Fruit fly (Drosophila melanogaster) whole organism, adult: ENCODE results near the gene Peritrophin-A.

Experiments used
- CG11617 ChIP-seq: fragments of 200-800 bp; sonication (Bioruptor generic); optimal IDR thresholded peaks from 2 replicates; lab custom pipeline; 2017; ENCODE audit warnings: mild to moderate bottlenecking, missing biosample characterization, missing genetic modification reagents, missing genetic modification characterization
- CG12768 ChIP-seq: fragments of 200-800 bp; sonication (Bioruptor generic); optimal IDR thresholded peaks from 2 replicates; lab custom pipeline; 2017; ENCODE audit warnings: missing biosample characterization, missing genetic modification characterization, mild to moderate bottlenecking, moderate library complexity, missing genetic modification reagents
- CG14711 ChIP-seq: fragments of 200-800 bp; sonication (Bioruptor generic); optimal IDR thresholded peaks from 2 replicates; lab custom pipeline; 2018; ENCODE audit warnings: missing biosample characterization, mild to moderate bottlenecking, missing genetic modification characterization, moderate library complexity
- CG1620 ChIP-seq: fragments of 200-800 bp; sonication (Bioruptor generic); optimal IDR thresholded peaks from 2 replicates; lab custom pipeline; 2016; ENCODE audit warnings: missing biosample characterization, missing genetic modification characterization
- CG33017 ChIP-seq: fragments of 200-800 bp; sonication (Bioruptor generic); optimal IDR thresholded peaks from 2 replicates; lab custom pipeline; 2018; ENCODE audit warnings: missing biosample characterization, mild to moderate bottlenecking, missing genetic modification characterization, moderate library complexity
- CG5204 ChIP-seq: fragments of 200-800 bp; sonication (Bioruptor generic); optimal IDR thresholded peaks from 2 replicates; lab custom pipeline; 2016; ENCODE audit warnings: missing biosample characterization, missing genetic modification characterization
- CG7045 ChIP-seq: fragments of 200-800 bp; sonication (Bioruptor generic); optimal IDR thresholded peaks from 2 replicates; lab custom pipeline; 2017; ENCODE audit warnings: missing biosample characterization, mild to moderate bottlenecking, missing genetic modification characterization
- CG7101 ChIP-seq: fragments of 200-800 bp; sonication (Bioruptor generic); optimal IDR thresholded peaks from 2 replicates; lab custom pipeline; 2018; ENCODE audit warnings: missing biosample characterization, mild to moderate bottlenecking, missing genetic modification characterization, moderate library complexity
- Clk ChIP-seq: fragments of 200-800 bp; sonication (Bioruptor generic); optimal IDR thresholded peaks from 2 replicates; lab custom pipeline; 2017; ENCODE audit warnings: missing biosample characterization, missing genetic modification characterization
- Crg-1 ChIP-seq: fragments of 200-800 bp; sonication (Bioruptor generic); optimal IDR thresholded peaks from 2 replicates; lab custom pipeline; 2016; ENCODE audit warnings: missing biosample characterization, missing genetic modification characterization
- Hr96 ChIP-seq: fragments of 200-800 bp; sonication (Bioruptor generic); optimal IDR thresholded peaks from 2 replicates; lab custom pipeline; 2016; ENCODE audit warnings: missing biosample characterization, missing genetic modification characterization
- Mnt ChIP-seq: fragments of 200-800 bp; sonication (Bioruptor generic); optimal IDR thresholded peaks from 2 replicates; lab custom pipeline; 2016; ENCODE audit warnings: missing biosample characterization, mild to moderate bottlenecking, missing genetic modification characterization
- bab1 ChIP-seq: fragments of 200-800 bp; sonication (Bioruptor generic); optimal IDR thresholded peaks from 3 replicates; lab custom pipeline; 2019; ENCODE audit warnings: missing biosample characterization, mild to moderate bottlenecking, missing genetic modification characterization, moderate library complexity
- cic ChIP-seq: fragments of 200-800 bp; sonication (Bioruptor generic); optimal IDR thresholded peaks from 2 replicates; lab custom pipeline; 2017; ENCODE audit warnings: missing biosample characterization, mild to moderate bottlenecking, missing genetic modification characterization, moderate library complexity
- cnc ChIP-seq, 2 experiments: fragments of >200 bp; optimal IDR thresholded peaks; 2 replicates each; lab custom pipeline; 2017
- kay ChIP-seq: fragments of 200-800 bp; sonication (Bioruptor generic); peaks from one replicate; lab custom pipeline; 2016; ENCODE audit warnings: missing biosample characterization, missing genetic modification characterization, borderline replicate concordance
- ovo ChIP-seq: fragments of 200-800 bp; sonication (Bioruptor generic); optimal IDR thresholded peaks from 2 replicates; lab custom pipeline; 2016; ENCODE audit warnings: missing biosample characterization, missing genetic modification characterization
- pad ChIP-seq: fragments of 200-800 bp; sonication (Bioruptor generic); optimal IDR thresholded peaks from 3 replicates; lab custom pipeline; 2017; ENCODE audit warnings: missing biosample characterization, missing genetic modification characterization, mild to moderate bottlenecking, moderate library complexity, missing genetic modification reagents
- tj ChIP-seq: fragments of 200-800 bp; sonication (Bioruptor generic); optimal IDR thresholded peaks from 3 replicates; lab custom pipeline; 2017; ENCODE audit warnings: missing biosample characterization, mild to moderate bottlenecking, missing genetic modification characterization, moderate library complexity
- toe ChIP-seq: fragments of 200-800 bp; sonication (Bioruptor generic); optimal IDR thresholded peaks from 2 replicates; lab custom pipeline; 2016; ENCODE audit warnings: missing biosample characterization, missing genetic modification characterization

The Peritrophin-A gene

DNA sequence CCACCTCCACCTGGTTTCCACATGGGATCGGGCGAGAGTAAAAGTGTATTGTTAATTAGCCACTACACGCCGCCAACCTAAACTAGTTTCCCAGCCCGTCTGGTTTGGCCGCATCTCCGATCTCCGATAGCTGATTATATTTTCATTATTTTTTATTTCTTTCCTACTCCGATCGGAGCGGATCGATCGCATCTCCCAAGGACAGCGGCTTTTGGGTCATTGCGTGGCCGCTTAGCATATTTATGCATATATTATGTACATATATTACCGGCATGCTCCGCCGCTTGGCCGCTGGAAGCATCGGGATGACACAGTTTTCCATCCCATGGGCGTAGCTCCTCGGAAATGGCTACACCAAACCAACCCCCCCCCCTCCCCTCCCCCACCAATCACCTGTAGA, 6.5 kb upstream of the Peritrophin-A start:
- TF ChIP-seq Hr96 = no peak
- no peak for TF ChIP-seq CG14711 (tag; lab: Kevin White, UChicago)
- TF ChIP-seq Clk (GFP tag; lab: Kevin White, UChicago) = no peak
- TF ChIP-seq cic (GFP tag; lab: Kevin White, UChicago) = no peak
- no peak for TF ChIP-seq CG11617 (GFP tag; lab: Kevin White, UChicago)
- TF ChIP-seq CG7045 (GFP tag; lab: Kevin White, UChicago) = no peak
- no peak for TF ChIP-seq kay (GFP tag; lab: Kevin White, UChicago)

- TF ChIP-seq Crg-1 (GFP tag; lab: Kevin White, UChicago) = no peak
- no peak for TF ChIP-seq CG12768 (GFP tag; lab: Kevin White, UChicago)
- no peak for TF ChIP-seq bab1 (GFP tag; lab: Kevin White, UChicago)
- TF ChIP-seq CG14711 (tag; lab: Kevin White, UChicago) = no peak
- no peak for TF ChIP-seq tj (GFP tag; lab: Kevin White, UChicago)
- no peak for TF ChIP-seq pad
- TF ChIP-seq CG5204 (GFP tag; lab: Kevin White, UChicago) = no peak
- no peak for TF ChIP-seq CG33017 (tag; lab: Kevin White, UChicago)
- TF ChIP-seq ovo (GFP tag; lab: Kevin White, UChicago) = no peak
- no peak for TF ChIP-seq Mnt (GFP tag; lab: Kevin White, UChicago)
- no peak for TF ChIP-seq CG1620 (GFP tag; lab: Kevin White, UChicago)
- TF ChIP-seq Hr96 = no peak
- no peak for TF ChIP-seq cnc (optimal IDR thresholded peaks at IDR 0.05; lab: Kevin White, UChicago)
- TF ChIP-seq CG7045 (GFP tag; lab: Kevin White, UChicago) = no peak
- TF ChIP-seq CG11617 (GFP tag; lab: Kevin White, UChicago) = no peak
These were observed 5.5 kb upstream of the Peritrophin-A start for dm6 chrX:20238736-20239607.

DNA sequence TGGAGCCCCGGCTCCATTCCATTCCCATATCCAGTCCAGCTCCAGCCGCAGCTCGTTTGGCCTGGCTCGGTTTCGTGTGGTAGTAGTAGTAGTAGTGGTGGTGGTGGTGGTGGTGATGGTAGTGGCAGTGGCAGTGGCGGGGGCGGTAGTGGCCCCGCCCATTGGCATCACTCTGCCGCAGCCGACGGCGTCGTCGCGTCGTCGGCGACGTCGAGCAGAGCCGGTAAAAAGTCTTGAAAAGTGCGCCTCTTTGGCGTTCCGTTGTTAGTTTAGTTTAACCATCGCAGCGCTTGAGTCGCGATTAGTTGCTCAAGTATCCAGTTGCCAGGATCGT, 4.9 kb upstream of the Peritrophin-A start, which contains the start of gene obst-A:
Gene obst-A (plus strand): TSS at position 248 of the 334 bp plus-strand sequence.
- TF ChIP-seq cic (GFP tag; lab: Kevin White, UChicago) = no peak
- no peak for TF ChIP-seq tj (GFP tag; lab: Kevin White, UChicago)
- no peak for TF ChIP-seq CG5204 (GFP tag; lab: Kevin White, UChicago)
- TF ChIP-seq CG33017 (tag; lab: Kevin White, UChicago) = no peak
- TF ChIP-seq Hr96 = no peak
- TF ChIP-seq cnc (optimal IDR thresholded peaks at IDR 0.05; lab: Kevin White, UChicago) = no peak
- TF ChIP-seq CG11617 (GFP tag; lab: Kevin White, UChicago) = no peak
- TF ChIP-seq pad = no peak
- TF ChIP-seq CG7045 (GFP tag; lab: Kevin White, UChicago) = no peak
- TF ChIP-seq bab1 (GFP tag; lab: Kevin White, UChicago) = no peak
- TF ChIP-seq ovo (GFP tag; lab: Kevin White, UChicago) = no peak
- no peak for TF ChIP-seq Mnt (GFP tag; lab: Kevin White, UChicago)
- TF ChIP-seq toe (GFP tag; lab: Kevin White, UChicago) = no peak
- TF ChIP-seq CG1620 (GFP tag; lab: Kevin White, UChicago) = no peak
- no peak for TF ChIP-seq CG12768 (GFP tag; lab: Kevin White, UChicago)
- no peak for TF ChIP-seq Clk (GFP tag; lab: Kevin White, UChicago)

DNA sequence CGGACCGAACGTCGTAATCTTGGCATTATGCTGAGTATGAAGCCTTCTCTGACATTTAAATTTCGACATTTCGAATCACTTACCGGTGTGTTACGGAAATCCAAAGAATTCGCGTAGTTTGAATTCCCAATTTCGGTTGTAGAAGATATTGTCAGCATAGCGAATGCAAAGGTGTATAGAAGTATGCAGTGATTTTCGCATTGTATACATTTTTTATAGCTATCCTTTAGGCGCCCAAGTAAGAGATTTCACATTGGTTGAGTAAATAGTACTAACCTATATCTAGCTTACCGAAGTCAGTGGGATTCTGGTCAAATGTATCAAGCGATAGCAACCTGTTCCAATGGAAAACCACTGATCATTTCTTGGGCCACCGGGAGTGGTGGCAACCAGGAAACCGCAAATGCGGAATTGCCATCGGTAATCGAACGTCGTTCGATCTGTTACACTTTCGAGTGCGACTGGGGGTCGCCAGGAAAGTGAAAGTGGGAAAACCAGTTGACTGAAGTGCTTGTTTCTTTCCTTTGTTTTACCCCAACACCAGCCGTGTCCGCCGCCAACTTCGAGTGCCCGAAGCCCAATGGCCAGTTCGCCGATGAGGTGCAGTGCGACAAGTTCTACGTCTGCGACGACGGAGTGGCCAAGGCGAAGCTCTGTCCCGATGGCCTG, 3.8 kb upstream of the Peritrophin-A start:
- no peak for TF ChIP-seq CG7045 (GFP tag; lab: Kevin White, UChicago)
- no peak for TF ChIP-seq CG33017 (tag; lab: Kevin White, UChicago)
- TF ChIP-seq CG11617 (GFP tag; lab: Kevin White, UChicago) = no peak
- TF ChIP-seq CG1620 (GFP tag; lab: Kevin White, UChicago) = no peak
- no peak for TF ChIP-seq Mnt (GFP tag; lab: Kevin White, UChicago)
- TF ChIP-seq cic (GFP tag; lab: Kevin White, UChicago) = no peak
- TF ChIP-seq CG12768 (GFP tag; lab: Kevin White, UChicago) = no peak
- no peak for TF ChIP-seq tj (GFP tag; lab: Kevin White, UChicago)
- TF ChIP-seq CG5204 (GFP tag; lab: Kevin White, UChicago) = no peak
- TF ChIP-seq kay (GFP tag; lab: Kevin White, UChicago) = no peak
- TF ChIP-seq CG14711 (tag; lab: Kevin White, UChicago) = no peak
- no peak for TF ChIP-seq CG7101 (tag; lab: Kevin White, UChicago)
- no peak for TF ChIP-seq toe (GFP tag; lab: Kevin White, UChicago)
- no peak for TF ChIP-seq Clk (GFP tag; lab: Kevin White, UChicago)
- no peak for TF ChIP-seq Crg-1 (GFP tag; lab: Kevin White, UChicago)
- TF ChIP-seq pad = no peak
- no peak for TF ChIP-seq bab1 (GFP tag; lab: Kevin White, UChicago)
- no peak for TF ChIP-seq cnc (optimal IDR thresholded peaks at IDR 0.05; lab: Kevin White, UChicago)
- no peak for TF ChIP-seq ovo (GFP tag; lab: Kevin White, UChicago)
- TF ChIP-seq Hr96 = no peak

DNA sequence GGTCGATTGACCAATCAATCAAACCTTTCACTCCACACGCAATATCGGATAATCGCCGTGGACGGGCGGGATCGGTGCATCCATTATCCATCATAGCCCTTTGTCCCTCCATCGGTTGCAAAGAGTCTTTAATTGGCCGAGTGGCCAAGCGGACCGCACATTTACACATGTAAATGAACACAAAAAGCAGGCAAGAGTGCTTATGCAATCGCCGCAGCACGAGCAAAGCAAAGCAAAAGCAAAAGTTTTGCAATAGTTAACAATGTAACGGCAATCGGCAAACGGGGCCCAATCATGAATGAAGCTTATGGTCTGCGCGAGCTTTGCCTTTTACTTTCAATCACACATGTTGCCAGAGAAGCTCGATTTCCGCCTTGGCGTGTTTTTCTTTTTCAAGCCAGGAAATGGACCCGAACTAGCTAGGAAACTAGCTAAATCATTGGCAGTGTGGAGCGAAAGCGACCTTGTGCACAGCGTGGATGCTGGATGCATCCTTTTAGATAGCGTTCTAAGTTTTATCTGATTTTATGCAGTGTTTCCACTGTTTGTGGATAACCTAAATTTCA, 1.1 kb upstream of the Peritrophin-A start:
- TF ChIP-seq CG1620 (GFP tag; lab: Kevin White, UChicago) (no peak), CG7045 (GFP tag; lab: Kevin White, UChicago) (no peak), pad (no peak), CG7101 (tag; lab: Kevin White, UChicago) (no peak), CG11617 (GFP tag; lab: Kevin White, UChicago) (no peak), Hr96 (no peak), toe (GFP tag; lab: Kevin White, UChicago) (no peak), Mnt (GFP tag; lab: Kevin White, UChicago) (no peak)
